Fruit fly (Drosophila melanogaster) whole organism, adult: ENCODE results near the gene CG11226.
A peak's percentile ranks its signal among the peaks of the same experiment; 100 is the strongest.

Experiments used
- CG11617 ChIP-seq: fragments of 200-800 bp; sonication (Bioruptor generic); optimal IDR thresholded peaks from 2 replicates; lab custom pipeline; 2017; ENCODE audit warnings: mild to moderate bottlenecking, missing biosample characterization, missing genetic modification reagents, missing genetic modification characterization
- CG12768 ChIP-seq: fragments of 200-800 bp; sonication (Bioruptor generic); optimal IDR thresholded peaks from 2 replicates; lab custom pipeline; 2017; ENCODE audit warnings: missing biosample characterization, missing genetic modification characterization, mild to moderate bottlenecking, moderate library complexity, missing genetic modification reagents
- CG14711 ChIP-seq: fragments of 200-800 bp; sonication (Bioruptor generic); optimal IDR thresholded peaks from 2 replicates; lab custom pipeline; 2018; ENCODE audit warnings: missing biosample characterization, mild to moderate bottlenecking, missing genetic modification characterization, moderate library complexity
- CG1620 ChIP-seq: fragments of 200-800 bp; sonication (Bioruptor generic); optimal IDR thresholded peaks from 2 replicates; lab custom pipeline; 2016; ENCODE audit warnings: missing biosample characterization, missing genetic modification characterization
- CG33017 ChIP-seq: fragments of 200-800 bp; sonication (Bioruptor generic); optimal IDR thresholded peaks from 2 replicates; lab custom pipeline; 2018; ENCODE audit warnings: missing biosample characterization, mild to moderate bottlenecking, missing genetic modification characterization, moderate library complexity
- CG5204 ChIP-seq: fragments of 200-800 bp; sonication (Bioruptor generic); optimal IDR thresholded peaks from 2 replicates; lab custom pipeline; 2016; ENCODE audit warnings: missing biosample characterization, missing genetic modification characterization
- CG7045 ChIP-seq: fragments of 200-800 bp; sonication (Bioruptor generic); optimal IDR thresholded peaks from 2 replicates; lab custom pipeline; 2017; ENCODE audit warnings: missing biosample characterization, mild to moderate bottlenecking, missing genetic modification characterization
- CG7101 ChIP-seq: fragments of 200-800 bp; sonication (Bioruptor generic); optimal IDR thresholded peaks from 2 replicates; lab custom pipeline; 2018; ENCODE audit warnings: missing biosample characterization, mild to moderate bottlenecking, missing genetic modification characterization, moderate library complexity
- Clk ChIP-seq: fragments of 200-800 bp; sonication (Bioruptor generic); optimal IDR thresholded peaks from 2 replicates; lab custom pipeline; 2017; ENCODE audit warnings: missing biosample characterization, missing genetic modification characterization
- Crg-1 ChIP-seq: fragments of 200-800 bp; sonication (Bioruptor generic); optimal IDR thresholded peaks from 2 replicates; lab custom pipeline; 2016; ENCODE audit warnings: missing biosample characterization, missing genetic modification characterization
- Hr96 ChIP-seq: fragments of 200-800 bp; sonication (Bioruptor generic); optimal IDR thresholded peaks from 2 replicates; lab custom pipeline; 2016; ENCODE audit warnings: missing biosample characterization, missing genetic modification characterization
- Mnt ChIP-seq: fragments of 200-800 bp; sonication (Bioruptor generic); optimal IDR thresholded peaks from 2 replicates; lab custom pipeline; 2016; ENCODE audit warnings: missing biosample characterization, mild to moderate bottlenecking, missing genetic modification characterization
- bab1 ChIP-seq: fragments of 200-800 bp; sonication (Bioruptor generic); optimal IDR thresholded peaks from 3 replicates; lab custom pipeline; 2019; ENCODE audit warnings: missing biosample characterization, mild to moderate bottlenecking, missing genetic modification characterization, moderate library complexity
- cic ChIP-seq: fragments of 200-800 bp; sonication (Bioruptor generic); optimal IDR thresholded peaks from 2 replicates; lab custom pipeline; 2017; ENCODE audit warnings: missing biosample characterization, mild to moderate bottlenecking, missing genetic modification characterization, moderate library complexity
- cnc ChIP-seq, 2 experiments: fragments of >200 bp; optimal IDR thresholded peaks; 2 replicates each; lab custom pipeline; 2017
- kay ChIP-seq: fragments of 200-800 bp; sonication (Bioruptor generic); peaks from one replicate; lab custom pipeline; 2016; ENCODE audit warnings: missing biosample characterization, missing genetic modification characterization, borderline replicate concordance
- ovo ChIP-seq: fragments of 200-800 bp; sonication (Bioruptor generic); optimal IDR thresholded peaks from 2 replicates; lab custom pipeline; 2016; ENCODE audit warnings: missing biosample characterization, missing genetic modification characterization
- pad ChIP-seq: fragments of 200-800 bp; sonication (Bioruptor generic); optimal IDR thresholded peaks from 3 replicates; lab custom pipeline; 2017; ENCODE audit warnings: missing biosample characterization, missing genetic modification characterization, mild to moderate bottlenecking, moderate library complexity, missing genetic modification reagents
- tj ChIP-seq: fragments of 200-800 bp; sonication (Bioruptor generic); optimal IDR thresholded peaks from 3 replicates; lab custom pipeline; 2017; ENCODE audit warnings: missing biosample characterization, mild to moderate bottlenecking, missing genetic modification characterization, moderate library complexity
- toe ChIP-seq: fragments of 200-800 bp; sonication (Bioruptor generic); optimal IDR thresholded peaks from 2 replicates; lab custom pipeline; 2016; ENCODE audit warnings: missing biosample characterization, missing genetic modification characterization

Gene CG11226

dm6 chr3L:22839243-22839642, 2.4 kb downstream of the CG11226 start:
- TF ChIP-seq Clk (GFP tag; lab: Kevin White, UChicago) (no peak), CG1620 (GFP tag; lab: Kevin White, UChicago) (no peak), Mnt (no peak), pad (GFP tag; lab: Kevin White, UChicago) (no peak), CG5204 (no peak), ovo (no peak), cnc (optimal IDR thresholded peaks at IDR 0.05; lab: Kevin White, UChicago) (no peak), CG14711 (tag; lab: Kevin White, UChicago) (no peak), Crg-1 (no peak), cic (GFP tag; lab: Kevin White, UChicago) (no peak)

dm6 chr3L:22839726-22840228, 2.9 kb downstream of the CG11226 start:
- no peak for TF ChIP-seq toe
- peak; percentile 18 for TF ChIP-seq pad (GFP tag; lab: Kevin White, UChicago)
- TF ChIP-seq Crg-1: no peak
- TF ChIP-seq CG7045 (GFP tag; lab: Kevin White, UChicago): peak; percentile 11
- TF ChIP-seq cic (GFP tag; lab: Kevin White, UChicago): peak; percentile 48
- TF ChIP-seq CG7101 (tag; lab: Kevin White, UChicago): no peak
- TF ChIP-seq ovo: no peak
- no peak for TF ChIP-seq cnc (optimal IDR thresholded peaks at IDR 0.05; lab: Kevin White, UChicago)
- TF ChIP-seq Mnt: peak; percentile 10
- TF ChIP-seq Clk (GFP tag; lab: Kevin White, UChicago): peak; percentile 50
- peak; percentile 51 for TF ChIP-seq tj (GFP tag; lab: Kevin White, UChicago)
- no peak for TF ChIP-seq CG11617
- no peak for TF ChIP-seq Hr96 (GFP tag; lab: Kevin White, UChicago)

DNA sequence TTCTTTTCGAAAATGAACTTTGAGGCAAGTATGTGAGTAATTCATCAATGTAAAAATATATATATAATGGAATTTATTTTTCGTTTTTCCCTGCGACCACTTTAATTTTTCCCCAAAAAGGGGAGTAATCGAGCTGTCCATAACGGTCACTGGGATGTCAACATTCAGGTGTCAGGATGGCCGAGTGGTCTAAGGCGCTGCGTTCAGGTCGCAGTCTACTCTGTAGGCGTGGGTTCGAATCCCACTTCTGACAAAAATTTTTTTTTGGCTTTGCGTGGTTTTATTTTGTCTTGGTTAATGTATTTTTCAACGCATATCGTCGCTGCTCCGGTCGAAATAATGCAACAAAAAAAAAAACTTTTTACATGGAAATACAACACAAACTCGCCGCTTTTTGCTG, 6.2 kb downstream of the CG11226 start:
- TF ChIP-seq tj (GFP tag; lab: Kevin White, UChicago): no peak
- TF ChIP-seq CG33017 (tag; lab: Kevin White, UChicago): no peak
- TF ChIP-seq CG7045 (GFP tag; lab: Kevin White, UChicago): no peak
- no peak for TF ChIP-seq kay (GFP tag; lab: Kevin White, UChicago)
- no peak for TF ChIP-seq CG12768 (GFP tag; lab: Kevin White, UChicago)
- no peak for TF ChIP-seq ovo
- no peak for TF ChIP-seq CG11617
- TF ChIP-seq toe: no peak
- no peak for TF ChIP-seq Mnt
- no peak for TF ChIP-seq Hr96 (GFP tag; lab: Kevin White, UChicago)
- TF ChIP-seq pad (GFP tag; lab: Kevin White, UChicago): no peak
- no peak for TF ChIP-seq CG14711 (tag; lab: Kevin White, UChicago)

DNA sequence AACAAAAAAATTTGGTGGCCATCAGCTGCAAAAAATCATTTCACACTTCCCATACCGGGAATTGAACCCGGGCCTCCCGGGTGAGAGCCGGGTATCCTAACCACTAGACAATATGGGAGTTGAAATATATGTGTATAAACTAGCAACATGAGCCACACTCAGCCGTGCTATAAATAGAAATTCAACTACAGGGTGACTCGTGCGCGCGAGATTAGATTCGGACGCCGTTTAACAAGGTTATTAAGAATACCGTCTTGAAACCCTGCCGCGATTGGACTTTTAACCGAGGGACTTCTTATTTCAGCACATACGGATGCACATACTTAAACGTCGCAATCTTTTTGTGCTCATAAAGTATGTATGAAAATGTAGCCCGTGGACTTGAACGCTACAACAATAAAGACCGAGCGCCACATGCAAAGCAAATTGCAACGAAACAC, 10.8 kb downstream of the CG11226 start:
- TF ChIP-seq CG7101 (tag; lab: Kevin White, UChicago) (no peak), bab1 (GFP tag; lab: Kevin White, UChicago) (peak; percentile 33), CG14711 (tag; lab: Kevin White, UChicago) (peak; percentile 11)

DNA sequence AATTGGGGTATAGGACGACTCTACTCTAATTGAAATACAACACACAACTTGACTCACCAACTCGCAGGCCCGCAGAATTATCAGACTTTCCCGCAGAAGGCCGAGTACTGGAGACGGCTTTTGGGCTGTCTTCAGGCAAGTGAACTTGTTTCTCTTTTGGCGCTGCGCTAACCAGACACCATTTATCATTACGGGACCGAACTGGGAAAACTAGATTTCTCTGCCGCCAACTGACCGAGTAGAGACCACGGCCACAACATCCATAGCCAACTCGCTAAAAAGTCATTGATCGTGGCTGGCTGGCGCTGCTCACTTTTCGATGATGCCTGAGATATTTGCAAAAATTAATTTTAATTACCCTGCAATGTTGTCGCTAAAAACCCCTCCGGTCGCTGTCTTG, 12.1 kb downstream of the CG11226 start:
- TF ChIP-seq CG7101 (tag; lab: Kevin White, UChicago): no peak

- TF ChIP-seq Crg-1: no peak
- TF ChIP-seq tj (GFP tag; lab: Kevin White, UChicago): peak; percentile 95
- TF ChIP-seq kay (GFP tag; lab: Kevin White, UChicago): no peak
Observed at dm6 chr3L:22851172-22852128, 14.6 kb downstream of the CG11226 start.

DNA sequence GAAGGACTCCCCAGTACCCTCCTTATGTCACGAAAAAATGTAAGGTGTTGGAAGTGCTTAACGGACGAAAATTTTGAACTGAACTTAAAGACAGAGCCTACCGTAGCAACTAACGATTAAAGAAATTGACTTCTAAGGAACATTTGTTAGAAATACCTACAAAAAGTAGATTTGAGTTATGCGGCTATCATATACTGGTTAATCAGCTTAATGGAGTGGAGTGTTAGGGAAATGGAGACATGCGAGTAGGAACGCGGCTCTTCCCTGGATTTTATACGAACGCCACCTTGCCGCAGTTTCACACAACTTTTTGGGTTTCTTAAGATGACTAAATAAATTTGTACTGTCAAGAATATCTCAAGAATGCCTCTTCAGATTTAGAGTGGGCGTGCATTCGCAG, 16.5 kb downstream of the CG11226 start, which contains the start of gene CG32462:
CG32462 (minus strand) TSS at position 101 of the 400 bp plus-strand sequence.
- TF ChIP-seq Mnt: no peak

- TF ChIP-seq cnc (optimal IDR thresholded peaks at IDR 0.05; lab: Kevin White, UChicago) (no peak), bab1 (GFP tag; lab: Kevin White, UChicago) (no peak), CG12768 (GFP tag; lab: Kevin White, UChicago) (no peak), Hr96 (GFP tag; lab: Kevin White, UChicago) (no peak)
Observed at dm6 chr3L:22856009-22856477, 19.2 kb downstream of the CG11226 start, which contains the start of gene CG32459. Gene CG32459, minus strand, starts transcription at chr3L:22856059.
